Worm (Caenorhabditis elegans): ENCODE measurements around the gene T02B11.4.

T02B11.4 gene

DNA sequence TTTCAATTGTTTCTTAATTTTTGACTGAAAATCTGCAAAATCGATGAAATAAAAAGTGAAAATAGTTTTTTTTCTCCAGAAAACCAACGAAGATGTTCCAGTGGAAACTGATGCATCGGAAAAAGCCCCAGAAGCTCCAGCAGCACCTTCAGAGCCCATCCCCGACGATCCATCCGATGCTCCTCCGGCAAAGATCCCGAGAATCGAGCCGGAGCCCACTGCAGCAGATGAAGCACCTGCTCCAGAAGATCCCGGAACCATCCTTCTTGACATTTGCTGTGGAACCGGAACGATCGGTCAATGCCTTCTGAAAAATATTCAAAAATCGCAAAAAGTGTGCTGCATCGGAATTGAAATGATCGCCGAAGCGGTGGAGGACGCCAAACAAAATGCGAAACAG is 37.8 kb upstream of the T02B11.4 start:
- TF ChIP-seq jun-1 (tag; optimal IDR thresholded peaks at IDR 0.05) (no peak), egl-5 (tag; optimal IDR thresholded peaks at IDR 0.05) (no peak), ceh-28 (tag; optimal IDR thresholded peaks at IDR 0.05) (no peak), zag-1 (tag; optimal IDR thresholded peaks at IDR 0.05) (no peak), nfya-1 (tag; optimal IDR thresholded peaks at IDR 0.05; ENCODE audit: insufficient read depth) (no peak), aly-2 (tag; optimal IDR thresholded peaks at IDR 0.05) (no peak), mdl-1 (tag; optimal IDR thresholded peaks at IDR 0.05) (no peak), nhr-76 (tag; optimal IDR thresholded peaks at IDR 0.05) (no peak), nhr-237 (tag; optimal IDR thresholded peaks at IDR 0.05) (no peak)

DNA sequence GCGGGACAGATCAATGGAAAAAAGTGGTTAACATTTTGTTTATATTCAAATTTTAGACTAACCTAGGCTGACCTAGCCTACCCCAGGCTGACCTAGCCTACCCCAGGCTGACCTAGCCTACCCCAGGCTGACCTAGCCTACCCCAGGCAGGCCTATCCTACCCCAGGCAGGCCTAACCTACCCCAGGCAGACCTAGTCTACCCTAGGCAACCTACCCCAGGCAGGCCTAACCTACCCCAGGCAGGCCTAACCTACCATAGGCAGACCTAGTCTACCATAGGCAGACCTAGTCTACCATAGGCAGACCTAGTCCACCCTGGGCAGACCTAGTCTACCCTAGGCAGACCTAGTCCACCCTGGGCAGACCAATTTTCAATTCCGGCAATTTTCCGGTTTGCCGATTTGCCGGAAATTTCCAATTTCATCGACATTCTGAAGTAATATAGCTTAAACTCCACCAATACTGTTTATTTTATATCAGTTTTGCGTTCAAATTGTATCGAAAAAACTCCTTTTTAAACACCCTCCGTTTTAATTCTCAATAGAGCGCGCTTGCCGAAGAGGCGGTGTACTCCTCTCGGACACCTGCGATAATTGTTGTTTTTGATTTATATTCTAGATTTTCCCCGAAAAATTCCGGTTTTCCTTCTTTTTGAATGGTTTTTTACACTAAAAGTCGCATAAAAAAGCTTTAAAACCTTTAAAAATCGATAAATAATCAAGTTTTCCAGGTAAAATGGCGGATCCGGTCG is 33.5 kb upstream of the T02B11.4 start, which contains the start of gene trm-2A:
trm-2A (plus strand) TSS at position 732 of the 752 bp plus-strand sequence.
- peak; percentile 34 for TF ChIP-seq skn-1 (tag; optimal IDR thresholded peaks at IDR 0.05)
- TF ChIP-seq elt-1 (tag; optimal IDR thresholded peaks at IDR 0.05), result no peak
- TF ChIP-seq nhr-43 (tag; optimal IDR thresholded peaks at IDR 0.05; ENCODE audit: poor library complexity, severe bottlenecking), result peak; percentile 43
- TF ChIP-seq nhr-67 (tag; optimal IDR thresholded peaks at IDR 0.05), result no peak
- TF ChIP-seq R02D3.7 (tag; optimal IDR thresholded peaks at IDR 0.05), result peak; percentile 37
- peak; percentile 81 for TF ChIP-seq nfya-1 (tag; optimal IDR thresholded peaks at IDR 0.05; ENCODE audit: insufficient read depth)
- TF ChIP-seq fos-1 (tag; optimal IDR thresholded peaks at IDR 0.05), result no peak
- TF ChIP-seq ceh-82 (tag; optimal IDR thresholded peaks at IDR 0.05), result peak; percentile 8
- TF ChIP-seq nhr-77 (tag; optimal IDR thresholded peaks at IDR 0.05), result no peak
- TF ChIP-seq ceh-28 (tag; optimal IDR thresholded peaks at IDR 0.05), result peak; percentile 47
- no peak for TF ChIP-seq elt-3 (tag; optimal IDR thresholded peaks at IDR 0.05)
- TF ChIP-seq ama-1 (optimal IDR thresholded peaks at IDR 0.05), result peak; percentile 50
- peak; percentile 24 for TF ChIP-seq pqm-1 (tag; optimal IDR thresholded peaks at IDR 0.05)
- TF ChIP-seq elt-2 (tag; optimal IDR thresholded peaks at IDR 0.05), result peak; percentile 33
- TF ChIP-seq ceh-9 (tag; optimal IDR thresholded peaks at IDR 0.05), result no peak
- no peak for TF ChIP-seq unc-62 (GFP tag; optimal IDR thresholded peaks at IDR 0.05)
- no peak for TF ChIP-seq fkh-2 (tag; optimal IDR thresholded peaks at IDR 0.05)
- TF ChIP-seq lin-15B (tag; optimal IDR thresholded peaks at IDR 0.05), result peak; percentile 74
- TF ChIP-seq nhr-23 (tag; optimal IDR thresholded peaks at IDR 0.05), result peak; percentile 85
- no peak for TF ChIP-seq zag-1 (tag; optimal IDR thresholded peaks at IDR 0.05)
- TF ChIP-seq nhr-25 (tag; optimal IDR thresholded peaks at IDR 0.05), result peak; percentile 56
- TF ChIP-seq nhr-28 (tag; optimal IDR thresholded peaks at IDR 0.05), result no peak
- no peak for TF ChIP-seq egl-5 (tag; optimal IDR thresholded peaks at IDR 0.05)
- TF ChIP-seq lin-39 (tag; optimal IDR thresholded peaks at IDR 0.05), result peak; percentile 66
- no peak for TF ChIP-seq unc-39 (tag; optimal IDR thresholded peaks at IDR 0.05)
- TF ChIP-seq ZK546.5 (tag; optimal IDR thresholded peaks at IDR 0.05), result no peak
- peak; percentile 58 for TF ChIP-seq hmg-11 (tag; optimal IDR thresholded peaks at IDR 0.05)
- TF ChIP-seq tbx-2 (tag; optimal IDR thresholded peaks at IDR 0.05), result peak; percentile 4
- peak; percentile 38 for TF ChIP-seq fkh-10 (GFP tag; optimal IDR thresholded peaks at IDR 0.05)
- no peak for TF ChIP-seq jun-1 (tag; optimal IDR thresholded peaks at IDR 0.05)
- peak; percentile 91 for TF ChIP-seq pha-4 (tag; optimal IDR thresholded peaks at IDR 0.05)
- peak; percentile 70 for TF ChIP-seq snpc-4 (tag; optimal IDR thresholded peaks at IDR 0.05)

ce11 chrV:903460-903859 is 32.5 kb upstream of the T02B11.4 start, which contains the start of gene fmo-5:
fmo-5 (minus strand) TSS chrV:903665.
- TF ChIP-seq elt-1 (tag; optimal IDR thresholded peaks at IDR 0.05), result no peak
- TF ChIP-seq pqm-1 (tag; optimal IDR thresholded peaks at IDR 0.05), result peak; percentile 42
- TF ChIP-seq nhr-76 (tag; optimal IDR thresholded peaks at IDR 0.05), result peak; percentile 31
- no peak for TF ChIP-seq ceh-9 (tag; optimal IDR thresholded peaks at IDR 0.05)
- TF ChIP-seq nhr-12 (tag; optimal IDR thresholded peaks at IDR 0.05), result no peak
- peak; percentile 52 for TF ChIP-seq nhr-43 (tag; optimal IDR thresholded peaks at IDR 0.05; ENCODE audit: poor library complexity, severe bottlenecking)
- TF ChIP-seq mdl-1 (tag; optimal IDR thresholded peaks at IDR 0.05), result peak; percentile 51
- TF ChIP-seq nhr-25 (tag; optimal IDR thresholded peaks at IDR 0.05), result peak; percentile 30
- TF ChIP-seq lin-15B (tag; optimal IDR thresholded peaks at IDR 0.05), result peak; percentile 5
- TF ChIP-seq nhr-23 (tag; optimal IDR thresholded peaks at IDR 0.05), result peak; percentile 10
- peak; percentile 59 for TF ChIP-seq elt-2 (tag; optimal IDR thresholded peaks at IDR 0.05)
- TF ChIP-seq ztf-4 (tag; optimal IDR thresholded peaks at IDR 0.05), result no peak

Measured in whole organism, L3 larva.